Fruit fly (Drosophila melanogaster): ENCODE data around the gene Oatp30B.

Gene Oatp30B

dm6 chr2L:9513771-9514170, 7.2 kb upstream of the Oatp30B start:
- TF ChIP-seq OdsH (GFP tag; optimal IDR thresholded peaks at IDR 0.05) (no peak), h (GFP tag; optimal IDR thresholded peaks at IDR 0.05) (peak; percentile 9), Sp1 (GFP tag; optimal IDR thresholded peaks at IDR 0.05) (peak; percentile 14), br (GFP tag; optimal IDR thresholded peaks at IDR 0.05) (no peak), rgr (GFP tag; optimal IDR thresholded peaks at IDR 0.05) (peak; percentile 8), Rel (GFP tag; optimal IDR thresholded peaks at IDR 0.05) (no peak), Rel (tag; optimal IDR thresholded peaks at IDR 0.05) (peak; percentile 50)

- TF ChIP-seq Vsx2 (GFP tag; optimal IDR thresholded peaks at IDR 0.05; ENCODE audit: partially characterized antibody) (peak; percentile 85), Dif (GFP tag; optimal IDR thresholded peaks at IDR 0.05; ENCODE audit: partially characterized antibody) (peak; percentile 51), dsf (GFP tag; optimal IDR thresholded peaks at IDR 0.05; ENCODE audit: borderline replicate concordance) (no peak)
Observed at dm6 chr2L:9522766-9523174, 1.8 kb downstream of the Oatp30B start.

dm6 chr2L:9524915-9525314, 3.9 kb downstream of the Oatp30B start:
- TF ChIP-seq Hr78 (GFP tag; optimal IDR thresholded peaks at IDR 0.05) (no peak), Sp1 (GFP tag; optimal IDR thresholded peaks at IDR 0.05) (no peak), N (GFP tag; optimal IDR thresholded peaks at IDR 0.05) (no peak), Vsx2 (GFP tag; optimal IDR thresholded peaks at IDR 0.05; ENCODE audit: partially characterized antibody) (no peak), rgr (GFP tag; optimal IDR thresholded peaks at IDR 0.05) (no peak), woc (GFP tag; optimal IDR thresholded peaks at IDR 0.05) (no peak), Abd-B (GFP tag; optimal IDR thresholded peaks at IDR 0.05) (no peak), Rel (GFP tag; optimal IDR thresholded peaks at IDR 0.05) (no peak), Rel (tag; optimal IDR thresholded peaks at IDR 0.05) (no peak), sage (GFP tag; optimal IDR thresholded peaks at IDR 0.05) (no peak), tai (GFP tag; optimal IDR thresholded peaks at IDR 0.05) (no peak), dsf (GFP tag; optimal IDR thresholded peaks at IDR 0.05; ENCODE audit: borderline replicate concordance) (no peak), brk (GFP tag; optimal IDR thresholded peaks at IDR 0.05) (no peak), Dfd (GFP tag; optimal IDR thresholded peaks at IDR 0.05) (no peak), lola (GFP tag; optimal IDR thresholded peaks at IDR 0.05) (no peak), h (GFP tag; optimal IDR thresholded peaks at IDR 0.05) (no peak), Hnf4 (GFP tag; optimal IDR thresholded peaks at IDR 0.05) (no peak), Mio (GFP tag; optimal IDR thresholded peaks at IDR 0.05) (no peak), dmrt93B (GFP tag; optimal IDR thresholded peaks at IDR 0.05) (no peak), CG9705 (GFP tag; optimal IDR thresholded peaks at IDR 0.05) (no peak), sv (GFP tag; optimal IDR thresholded peaks at IDR 0.05) (no peak)

- TF ChIP-seq rgr (GFP tag; optimal IDR thresholded peaks at IDR 0.05) = peak; percentile 15
- TF ChIP-seq Dfd (GFP tag; optimal IDR thresholded peaks at IDR 0.05) = no peak
- peak; percentile 13 for TF ChIP-seq OdsH (GFP tag; optimal IDR thresholded peaks at IDR 0.05)
- TF ChIP-seq h (GFP tag; optimal IDR thresholded peaks at IDR 0.05) = no peak
- peak; percentile 74 for TF ChIP-seq sv (GFP tag; optimal IDR thresholded peaks at IDR 0.05)
Observed at dm6 chr2L:9525719-9526118, 4.7 kb downstream of the Oatp30B start.

dm6 chr2L:9526518-9526917, 5.5 kb downstream of the Oatp30B start:
- TF ChIP-seq Vsx2 (GFP tag; optimal IDR thresholded peaks at IDR 0.05; ENCODE audit: partially characterized antibody) (no peak), brk (GFP tag; optimal IDR thresholded peaks at IDR 0.05) (peak; percentile 19), dmrt93B (GFP tag; optimal IDR thresholded peaks at IDR 0.05) (no peak), Dif (GFP tag; optimal IDR thresholded peaks at IDR 0.05; ENCODE audit: partially characterized antibody) (no peak), psq (GFP tag; optimal IDR thresholded peaks at IDR 0.05) (no peak), OdsH (GFP tag; optimal IDR thresholded peaks at IDR 0.05) (peak; percentile 43), CG32264 (GFP tag; optimal IDR thresholded peaks at IDR 0.05) (no peak), Myc (optimal IDR thresholded peaks at IDR 0.05) (no peak), rgr (GFP tag; optimal IDR thresholded peaks at IDR 0.05) (peak; percentile 65), HLH106 (tag; optimal IDR thresholded peaks at IDR 0.05) (no peak), h (GFP tag; optimal IDR thresholded peaks at IDR 0.05) (peak; percentile 21), foxo (GFP tag; optimal IDR thresholded peaks at IDR 0.05) (peak in 1 of 2 experiments; percentile 28), N (GFP tag; optimal IDR thresholded peaks at IDR 0.05) (no peak), dsf (GFP tag; optimal IDR thresholded peaks at IDR 0.05; ENCODE audit: borderline replicate concordance) (no peak), CG9705 (GFP tag; optimal IDR thresholded peaks at IDR 0.05) (no peak), sage (GFP tag; optimal IDR thresholded peaks at IDR 0.05) (no peak), Jra (GFP tag; optimal IDR thresholded peaks at IDR 0.05) (no peak), Hr83 (GFP tag; optimal IDR thresholded peaks at IDR 0.05; ENCODE audit: poor library complexity, severe bottlenecking) (peak; percentile 76), Hr78 (GFP tag; optimal IDR thresholded peaks at IDR 0.05) (no peak), Abd-B (GFP tag; optimal IDR thresholded peaks at IDR 0.05) (no peak), Mio (GFP tag; optimal IDR thresholded peaks at IDR 0.05) (no peak), tai (GFP tag; optimal IDR thresholded peaks at IDR 0.05) (no peak), fru (GFP tag; optimal IDR thresholded peaks at IDR 0.05) (no peak), lola (GFP tag; optimal IDR thresholded peaks at IDR 0.05) (no peak), br (GFP tag; optimal IDR thresholded peaks at IDR 0.05) (no peak), sv (GFP tag; optimal IDR thresholded peaks at IDR 0.05) (no peak), usp (GFP tag; optimal IDR thresholded peaks at IDR 0.05) (no peak), pan (optimal IDR thresholded peaks at IDR 0.05) (no peak), Dfd (GFP tag; optimal IDR thresholded peaks at IDR 0.05) (no peak), GATAd (GFP tag; optimal IDR thresholded peaks at IDR 0.05) (no peak), Hnf4 (GFP tag; optimal IDR thresholded peaks at IDR 0.05) (no peak), CrebA (GFP tag; optimal IDR thresholded peaks at IDR 0.05; ENCODE audit: borderline replicate concordance) (no peak), Rel (GFP tag; optimal IDR thresholded peaks at IDR 0.05) (no peak), Rel (tag; optimal IDR thresholded peaks at IDR 0.05) (no peak)
